Worm (Caenorhabditis elegans) whole organism, L3 larva: ENCODE measurements around the gene C06C3.4.

ENCODE experiments used
- R02D3.7 ChIP-seq: fragments of 150-350 bp; optimal IDR thresholded peaks from 2 replicates; lab custom pipeline; 2014; ENCODE audit warnings: missing biosample characterization, missing genetic modification characterization
- ZK546.5 ChIP-seq: sonication (generic microtip); optimal IDR thresholded peaks from 2 replicates; lab custom pipeline; 2017; ENCODE audit warnings: missing biosample characterization, missing genetic modification characterization
- egl-5 ChIP-seq: fragments of 150-350 bp; optimal IDR thresholded peaks from 2 replicates; lab custom pipeline; 2017; ENCODE audit warnings: missing biosample characterization, missing genetic modification reagents, missing genetic modification characterization, inconsistent platforms
- elt-3 ChIP-seq, 3 experiments: fragments of 150-350 bp in 1 of 3; sonication (generic microtip) in 2 of 3; optimal IDR thresholded peaks; 2 replicates in 2 of 3; 4 replicates in 1 of 3; lab custom pipeline; 2014 to 2017; ENCODE audit warnings: missing biosample characterization in 3 of 3, missing genetic modification characterization in 3 of 3
- fkh-10 ChIP-seq: sonication (generic microtip); optimal IDR thresholded peaks from 2 replicates; lab custom pipeline; 2017; ENCODE audit warnings: missing biosample characterization, missing genetic modification reagents, missing genetic modification characterization
- lin-39 ChIP-seq: fragments of 150-350 bp; optimal IDR thresholded peaks from 2 replicates; lab custom pipeline; 2018; ENCODE audit warnings: missing biosample characterization, missing genetic modification reagents, missing genetic modification characterization
- sea-2 ChIP-seq: fragments of 150-350 bp; sonication (generic microtip); optimal IDR thresholded peaks from 4 replicates; lab custom pipeline; 2014; ENCODE audit warnings: missing biosample characterization, missing genetic modification reagents, missing genetic modification characterization
- skn-1 ChIP-seq: fragments of 150-350 bp; optimal IDR thresholded peaks from 2 replicates; lab custom pipeline; 2014; ENCODE audit warnings: missing biosample characterization, missing genetic modification characterization
- snpc-4 ChIP-seq: fragments of 150-350 bp; optimal IDR thresholded peaks from 2 replicates; lab custom pipeline; 2014; ENCODE audit warnings: missing biosample characterization, missing genetic modification characterization
- tbx-2 ChIP-seq: sonication (generic microtip); optimal IDR thresholded peaks from 2 replicates; lab custom pipeline; 2016; ENCODE audit warnings: mild to moderate bottlenecking, missing genetic modification characterization, missing compliant biosample characterization
- zag-1 ChIP-seq: fragments of 150-350 bp; optimal IDR thresholded peaks from 2 replicates; lab custom pipeline; 2014; ENCODE audit warnings: missing biosample characterization, missing genetic modification characterization

- TF ChIP-seq ZK546.5 (tag; lab: Kevin White, UChicago) (no peak), fkh-10 (no peak), snpc-4 (tag; lab: Kevin White, UChicago) (no peak), skn-1 (tag; lab: Kevin White, UChicago) (no peak), elt-3 (tag; optimal IDR thresholded peaks at IDR 0.05; lab: Kevin White, UChicago) (no peak), sea-2 (GFP tag; lab: Kevin White, UChicago) (no peak), lin-39 (tag; lab: Kevin White, UChicago) (no peak), tbx-2 (tag; lab: Kevin White, UChicago) (no peak), egl-5 (tag; lab: Kevin White, UChicago) (no peak), zag-1 (no peak), R02D3.7 (tag; lab: Kevin White, UChicago) (no peak)
These were observed 19.6 kb downstream of the C06C3.4 start, which contains the start of gene lido-17 for ce11 chrII:9392724-9393123.
